Fruit fly (Drosophila melanogaster) whole organism, embryonic: Measurements from ENCODE around the gene Irbp18.
A peak's percentile ranks its signal among the peaks of the same experiment; 100 is the strongest.

Source experiments
- CG10565 ChIP-seq: fragments of 200-800 bp; sonication (Bioruptor generic); optimal IDR thresholded peaks from 3 replicates; lab custom pipeline; 2016; ENCODE audit warnings: missing biosample characterization, mild to moderate bottlenecking, missing genetic modification characterization
- CG11560 ChIP-seq: fragments of 200-800 bp; sonication (Bioruptor generic); IDR thresholded peaks from 3 replicates; pipeline ENCODE4 v1.3.6; 2022; ENCODE audit warnings: missing biosample characterization, missing genetic modification characterization
- CG12104 ChIP-seq: fragments of 200-800 bp; sonication (Bioruptor generic); optimal IDR thresholded peaks from 3 replicates; lab custom pipeline; 2016; ENCODE audit warnings: missing biosample characterization, missing genetic modification characterization
- CG1233 ChIP-seq: fragments of 200-800 bp; sonication (Bioruptor generic); optimal IDR thresholded peaks from 4 replicates; lab custom pipeline; 2018; ENCODE audit warnings: missing biosample characterization, mild to moderate bottlenecking, missing genetic modification characterization
- CG13123 ChIP-seq: fragments of 200-800 bp; sonication (Bioruptor generic); optimal IDR thresholded peaks from 2 replicates; lab custom pipeline; 2016; ENCODE audit warnings: missing biosample characterization, missing genetic modification characterization
- CG1529 ChIP-seq: fragments of 200-800 bp; sonication (Bioruptor generic); optimal IDR thresholded peaks from 3 replicates; lab custom pipeline; 2018; ENCODE audit warnings: missing biosample characterization, missing genetic modification characterization
- CG15514 ChIP-seq: fragments of 200-800 bp; sonication (Bioruptor generic); optimal IDR thresholded peaks from 3 replicates; lab custom pipeline; 2017; ENCODE audit warnings: missing biosample characterization, missing genetic modification characterization, mild to moderate bottlenecking, moderate library complexity, missing genetic modification reagents
- CG16813 ChIP-seq: fragments of 200-800 bp; sonication (Bioruptor generic); IDR thresholded peaks from 3 replicates; pipeline ENCODE4 v1.3.6; 2022; ENCODE audit warnings: missing biosample characterization, missing genetic modification characterization; ENCODE audit not compliant: partially characterized antibody
- CG1792 ChIP-seq: fragments of 200-800 bp; sonication (Bioruptor generic); optimal IDR thresholded peaks from 2 replicates; lab custom pipeline; 2016; ENCODE audit warnings: missing biosample characterization, missing genetic modification characterization
- CG18011 ChIP-seq: fragments of 200-800 bp; sonication (Bioruptor generic); optimal IDR thresholded peaks from 2 replicates; lab custom pipeline; 2017; ENCODE audit warnings: missing biosample characterization, missing genetic modification characterization, mild to moderate bottlenecking, moderate library complexity, missing genotype
- CG18599 ChIP-seq: fragments of 200-800 bp; sonication (Bioruptor generic); optimal IDR thresholded peaks from 3 replicates; lab custom pipeline; 2017; ENCODE audit warnings: missing biosample characterization, missing genetic modification characterization, mild to moderate bottlenecking, moderate library complexity, missing genetic modification reagents
- CG30020 ChIP-seq: fragments of 200-800 bp; optimal IDR thresholded peaks from 2 replicates; lab custom pipeline; 2019; ENCODE audit warnings: missing biosample characterization, mild to moderate bottlenecking, missing genetic modification characterization, moderate library complexity
- CG3995 ChIP-seq: fragments of 200-800 bp; sonication (Bioruptor generic); optimal IDR thresholded peaks from 3 replicates; lab custom pipeline; 2016; ENCODE audit warnings: missing biosample characterization, missing genetic modification characterization
- CG4617 ChIP-seq: fragments of 200-800 bp; sonication (Bioruptor generic); optimal IDR thresholded peaks from 3 replicates; lab custom pipeline; 2016; ENCODE audit warnings: missing biosample characterization, missing genetic modification characterization, borderline replicate concordance
- CG4730 ChIP-seq: fragments of 200-800 bp; sonication (Bioruptor generic); IDR thresholded peaks from 2 replicates; pipeline ENCODE4 v1.3.6; 2022; ENCODE audit warnings: missing biosample characterization, missing genetic modification characterization
- CG8478 ChIP-seq: fragments of >200 bp; optimal IDR thresholded peaks from 2 replicates; lab custom pipeline; 2018
- CG9437 ChIP-seq: fragments of 200-800 bp; sonication (Bioruptor generic); optimal IDR thresholded peaks from 2 replicates; lab custom pipeline; 2018; ENCODE audit warnings: missing biosample characterization, mild to moderate bottlenecking, missing genetic modification characterization
- CG9727 ChIP-seq: fragments of 200-800 bp; sonication (Bioruptor generic); optimal IDR thresholded peaks from 3 replicates; lab custom pipeline; 2017; ENCODE audit warnings: missing biosample characterization, mild to moderate bottlenecking, missing genetic modification characterization
- D19A ChIP-seq: fragments of 200-800 bp; optimal IDR thresholded peaks from 3 replicates; lab custom pipeline; 2019; ENCODE audit warnings: missing biosample characterization, mild to moderate bottlenecking, missing genetic modification characterization, moderate library complexity
- Doc3 ChIP-seq: fragments of 200-800 bp; sonication (Bioruptor generic); IDR thresholded peaks from 3 replicates; pipeline ENCODE4 v1.3.6; 2022; ENCODE audit warnings: missing biosample characterization, missing genetic modification characterization; ENCODE audit not compliant: partially characterized antibody
- Dp ChIP-seq: fragments of 200-800 bp; sonication (Bioruptor generic); optimal IDR thresholded peaks from 2 replicates; lab custom pipeline; 2018; ENCODE audit warnings: missing biosample characterization, mild to moderate bottlenecking, missing genetic modification characterization, moderate library complexity
- E2f2 ChIP-seq: fragments of 200-800 bp; sonication (Bioruptor generic); IDR thresholded peaks from 2 replicates; pipeline ENCODE4 v1.3.6; 2022; ENCODE audit warnings: missing biosample characterization, missing genetic modification characterization
- ERR ChIP-seq: fragments of 200-800 bp; sonication (Bioruptor generic); optimal IDR thresholded peaks from 2 replicates; lab custom pipeline; 2016; ENCODE audit warnings: missing biosample characterization, missing genetic modification characterization
- HmgZ ChIP-seq: fragments of 200-800 bp; sonication (Bioruptor generic); optimal IDR thresholded peaks from 2 replicates; lab custom pipeline; 2018; ENCODE audit warnings: missing biosample characterization, mild to moderate bottlenecking, missing genetic modification characterization
- Hsf ChIP-seq: fragments of 200-800 bp; sonication (Bioruptor generic); optimal IDR thresholded peaks from 3 replicates; lab custom pipeline; 2016; ENCODE audit warnings: missing biosample characterization, missing genetic modification characterization
- MBD-R2 ChIP-seq: fragments of 200-800 bp; sonication (Bioruptor generic); IDR thresholded peaks from 2 replicates; pipeline ENCODE4 v1.3.6; 2022; ENCODE audit warnings: missing biosample characterization, missing genetic modification characterization
- MESR4 ChIP-seq: fragments of 200-800 bp; sonication (Bioruptor generic); optimal IDR thresholded peaks from 2 replicates; lab custom pipeline; 2018; ENCODE audit warnings: missing biosample characterization, mild to moderate bottlenecking, missing genetic modification characterization, moderate library complexity
- NfI ChIP-seq: fragments of 200-800 bp; sonication (Bioruptor generic); optimal IDR thresholded peaks from 3 replicates; lab custom pipeline; 2018; ENCODE audit warnings: missing biosample characterization, mild to moderate bottlenecking, missing genetic modification characterization, moderate library complexity
- Pdp1 ChIP-seq, 2 experiments: fragments of 200-800 bp; sonication (Bioruptor generic); optimal IDR thresholded peaks; 3 replicates each; lab custom pipeline; 2016; ENCODE audit warnings: missing biosample characterization in 2 of 2, missing genetic modification characterization in 2 of 2, mild to moderate bottlenecking in 1 of 2, moderate library complexity in 1 of 2
- Ptx1 ChIP-seq: fragments of 200-800 bp; sonication (Bioruptor generic); IDR thresholded peaks from 2 replicates; pipeline ENCODE4 v1.3.6; 2022; ENCODE audit warnings: missing biosample characterization, missing genetic modification characterization
- Sry-β ChIP-seq: fragments of 200-800 bp; sonication (Bioruptor generic); optimal IDR thresholded peaks from 2 replicates; lab custom pipeline; 2018; ENCODE audit warnings: missing biosample characterization, mild to moderate bottlenecking, missing genetic modification characterization, moderate library complexity
- Trl ChIP-seq, 3 experiments: fragments of >200 bp in 2 of 3; fragments of 200-800 bp in 1 of 3; sonication (Bioruptor generic) in 1 of 3; optimal IDR thresholded peaks; 2 replicates in 1 of 3; 3 replicates in 2 of 3; lab custom pipeline; 2016 to 2017; ENCODE audit warnings: missing biosample characterization in 1 of 3, missing genetic modification characterization in 1 of 3
- Xbp1 ChIP-seq: fragments of 200-800 bp; sonication (Bioruptor generic); optimal IDR thresholded peaks from 3 replicates; lab custom pipeline; 2016; ENCODE audit warnings: missing biosample characterization, mild to moderate bottlenecking, missing genetic modification characterization
- YL-1 ChIP-seq: fragments of 200-800 bp; sonication (Bioruptor generic); optimal IDR thresholded peaks from 3 replicates; lab custom pipeline; 2017; ENCODE audit warnings: missing biosample characterization, mild to moderate bottlenecking, missing genetic modification characterization
- crp ChIP-seq, 2 experiments: fragments of 200-800 bp; sonication (Bioruptor generic); optimal IDR thresholded peaks; 2 replicates in 1 of 2; 3 replicates in 1 of 2; lab custom pipeline; 2017; ENCODE audit warnings: missing biosample characterization in 2 of 2, missing genetic modification characterization in 2 of 2, mild to moderate bottlenecking in 1 of 2, moderate library complexity in 1 of 2
- dmrt99B ChIP-seq: fragments of 200-800 bp; sonication (Bioruptor generic); optimal IDR thresholded peaks from 2 replicates; lab custom pipeline; 2018; ENCODE audit warnings: missing biosample characterization, mild to moderate bottlenecking, missing genetic modification characterization, moderate library complexity
- eve ChIP-seq, 2 experiments: fragments of >200 bp; optimal IDR thresholded peaks; 2 replicates each; lab custom pipeline; 2017; ENCODE audit warnings: missing biosample characterization in 2 of 2, missing genetic modification characterization in 2 of 2
- fu2 ChIP-seq: fragments of 200-800 bp; sonication (Bioruptor generic); optimal IDR thresholded peaks from 2 replicates; lab custom pipeline; 2016; ENCODE audit warnings: missing biosample characterization, missing genetic modification characterization
- grn ChIP-seq: fragments of 200-800 bp; sonication (Bioruptor generic); optimal IDR thresholded peaks from 3 replicates; lab custom pipeline; 2017; ENCODE audit warnings: missing biosample characterization, missing genetic modification characterization
- gt ChIP-seq: fragments of 200-800 bp; sonication (Bioruptor generic); IDR thresholded peaks from 2 replicates; pipeline ENCODE4 v1.3.6; 2022; ENCODE audit warnings: missing biosample characterization, missing genetic modification characterization
- hbn ChIP-seq: fragments of 200-800 bp; sonication (Bioruptor generic); IDR thresholded peaks from 2 replicates; pipeline ENCODE4 v1.3.6; 2022; ENCODE audit warnings: missing biosample characterization, missing genetic modification characterization; ENCODE audit not compliant: partially characterized antibody
- nom ChIP-seq: fragments of 200-800 bp; sonication (Bioruptor generic); optimal IDR thresholded peaks from 2 replicates; lab custom pipeline; 2017; ENCODE audit warnings: missing biosample characterization, missing genetic modification characterization, mild to moderate bottlenecking, moderate library complexity, missing genetic modification reagents
- pzg ChIP-seq: fragments of 200-800 bp; sonication (Bioruptor generic); optimal IDR thresholded peaks from 3 replicates; lab custom pipeline; 2018; ENCODE audit warnings: missing biosample characterization, mild to moderate bottlenecking, missing genetic modification characterization, moderate library complexity
- row ChIP-seq: fragments of 200-800 bp; sonication (Bioruptor generic); IDR thresholded peaks from 3 replicates; pipeline ENCODE4 v1.3.6; 2022; ENCODE audit warnings: missing biosample characterization, missing genetic modification characterization
- sim ChIP-seq: fragments of 200-800 bp; sonication (Bioruptor generic); IDR thresholded peaks from 2 replicates; pipeline ENCODE4 v1.3.6; 2022; ENCODE audit warnings: missing biosample characterization, missing genetic modification characterization
- stwl ChIP-seq: fragments of 200-800 bp; sonication (Bioruptor generic); optimal IDR thresholded peaks from 3 replicates; lab custom pipeline; 2018; ENCODE audit warnings: missing biosample characterization, mild to moderate bottlenecking, missing genetic modification characterization, moderate library complexity
- tgo ChIP-seq: fragments of 200-800 bp; sonication (Bioruptor generic); IDR thresholded peaks from 3 replicates; pipeline ENCODE4 v1.3.6; 2022; ENCODE audit warnings: missing biosample characterization, missing genetic modification characterization
- usp ChIP-seq: fragments of >200 bp; optimal IDR thresholded peaks from 2 replicates; lab custom pipeline; 2017; ENCODE audit warnings: missing biosample characterization, missing genetic modification characterization
- zfh2 ChIP-seq: fragments of 200-800 bp; sonication (Bioruptor generic); optimal IDR thresholded peaks from 2 replicates; lab custom pipeline; 2016; ENCODE audit warnings: missing biosample characterization, missing genetic modification characterization

Gene Irbp18

dm6 chr3L:11064689-11065088, 33.3 kb downstream of the Irbp18 start, which contains the start of the genes CG32075, CG45101 and SuUR (continued):
- TF ChIP-seq CG1529 (GFP tag; lab: Kevin White, UChicago) = peak; percentile 59

dm6 chr3L:11062441-11062840, 35.5 kb downstream of the Irbp18 start, which contains the start of gene CG32069:
Gene CG32069, minus strand, starts transcription at chr3L:11062614.
- TF ChIP-seq row (GFP tag; lab: Robert Waterston, UW) = peak; percentile 39; the same call in 1 of the 3 replicates
- no peak for TF ChIP-seq sim (GFP tag; lab: Robert Waterston, UW)
- no peak for TF ChIP-seq ERR (GFP tag; lab: Kevin White, UChicago)
- no peak for TF ChIP-seq CG18599 (GFP tag; lab: Kevin White, UChicago)
- TF ChIP-seq zfh2 = no peak
- TF ChIP-seq CG15514 (GFP tag; lab: Kevin White, UChicago) = peak; percentile 36
- peak; percentile 88 for TF ChIP-seq E2f2 (GFP tag; lab: Robert Waterston, UW)
- TF ChIP-seq Sry-β = peak; percentile 81
- TF ChIP-seq CG11560 (tag; lab: Robert Waterston, UW) = no peak
- TF ChIP-seq MESR4 (GFP tag; lab: Kevin White, UChicago) = peak; percentile 54
- no peak for TF ChIP-seq NfI (GFP tag; lab: Kevin White, UChicago)
- no peak for TF ChIP-seq CG8478 (lab: Kevin White, UChicago)
- TF ChIP-seq crp (GFP tag; optimal IDR thresholded peaks at IDR 0.05; lab: Kevin White, UChicago) = peak in 1 of 2 experiments; percentile 86
- TF ChIP-seq stwl (tag; lab: Kevin White, UChicago) = peak; percentile 7
- no peak for TF ChIP-seq Hsf (GFP tag; lab: Kevin White, UChicago)
- TF ChIP-seq fu2 (GFP tag; lab: Kevin White, UChicago) = no peak
- peak; percentile 5 for TF ChIP-seq CG4617
- TF ChIP-seq Dp = peak; percentile 84
- TF ChIP-seq tgo (GFP tag; lab: Robert Waterston, UW) = no peak
- TF ChIP-seq HmgZ (tag; lab: Kevin White, UChicago) = peak; percentile 0
- TF ChIP-seq Xbp1 = peak; percentile 16
- peak; percentile 11 for TF ChIP-seq YL-1 (GFP tag; lab: Kevin White, UChicago)
- no peak for TF ChIP-seq nom
- peak; percentile 53 for TF ChIP-seq pzg (GFP tag; lab: Kevin White, UChicago)
- peak; percentile 73 for TF ChIP-seq MBD-R2 (GFP tag; lab: Robert Waterston, UW)
- no peak for TF ChIP-seq CG16813 (GFP tag; lab: Robert Waterston, UW)
- no peak for TF ChIP-seq CG12104
- TF ChIP-seq hbn = 0 out of 2 replicates have a peak, but pooled peaks have one; percentile 20
- no peak for TF ChIP-seq CG1792
- TF ChIP-seq Pdp1 (GFP tag; optimal IDR thresholded peaks at IDR 0.05; lab: Kevin White, UChicago) = peak in 1 of 2 experiments; percentile 75
- no peak for TF ChIP-seq CG18011 (GFP tag; lab: Kevin White, UChicago)
- TF ChIP-seq CG4730 (GFP tag; lab: Robert Waterston, UW) = no peak

- TF ChIP-seq Trl (optimal IDR thresholded peaks at IDR 0.05; lab: Kevin White, UChicago) (no peak), Trl (GFP tag; optimal IDR thresholded peaks at IDR 0.05; lab: Kevin White, UChicago) (peak; percentile 45), usp (no peak), D19A (peak; percentile 93), CG9727 (GFP tag; lab: Kevin White, UChicago) (peak; percentile 64), Doc3 (GFP tag; lab: Robert Waterston, UW) (no peak), CG1233 (GFP tag; lab: Kevin White, UChicago) (peak; percentile 64), Ptx1 (GFP tag; lab: Robert Waterston, UW) (peak; percentile 75), gt (no peak), grn (peak; percentile 21), CG9437 (peak; percentile 69), CG4617 (peak; percentile 34), eve (GFP tag; optimal IDR thresholded peaks at IDR 0.05; lab: Kevin White, UChicago) (peak in 1 of 2 experiments; percentile 83), CG13123 (GFP tag; lab: Kevin White, UChicago) (peak; percentile 15), Sry-β (peak; percentile 14), CG30020 (tag; lab: Kevin White, UChicago) (peak; percentile 43), CG3995 (GFP tag; lab: Kevin White, UChicago) (no peak), CG10565 (GFP tag; lab: Kevin White, UChicago) (no peak), dmrt99B (tag; lab: Kevin White, UChicago) (peak; percentile 87)
Measured at dm6 chr3L:11061200-11061599, 36.8 kb downstream of the Irbp18 start, which contains the start of the genes CG6321 and Blos2. Gene CG6321, minus strand, starts transcription at chr3L:11061224. Gene Blos2, plus strand, starts transcription at chr3L:11061571.
